Worm (Caenorhabditis elegans) whole organism, L3 larva: ENCODE measurements around the gene eng-1.

Experiments used
- ZK546.5 ChIP-seq: sonication (generic microtip); optimal IDR thresholded peaks from 2 replicates; lab custom pipeline; 2017; ENCODE audit warnings: missing biosample characterization, missing genetic modification characterization
- ama-1 ChIP-seq: fragments of 150-350 bp; optimal IDR thresholded peaks from 2 replicates; lab custom pipeline; 2018
- fkh-10 ChIP-seq: sonication (generic microtip); optimal IDR thresholded peaks from 2 replicates; lab custom pipeline; 2017; ENCODE audit warnings: missing biosample characterization, missing genetic modification reagents, missing genetic modification characterization
- fkh-2 ChIP-seq: fragments of 150-350 bp; optimal IDR thresholded peaks from 2 replicates; lab custom pipeline; 2014; ENCODE audit warnings: missing biosample characterization, missing genetic modification reagents, missing genetic modification characterization
- fos-1 ChIP-seq: fragments of 150-350 bp; optimal IDR thresholded peaks from 2 replicates; lab custom pipeline; 2014; ENCODE audit warnings: missing biosample characterization, missing genetic modification characterization
- hmg-11 ChIP-seq: sonication (generic microtip); optimal IDR thresholded peaks from 2 replicates; lab custom pipeline; 2016; ENCODE audit warnings: missing genetic modification characterization, missing compliant biosample characterization
- lin-39 ChIP-seq: fragments of 150-350 bp; optimal IDR thresholded peaks from 2 replicates; lab custom pipeline; 2018; ENCODE audit warnings: missing biosample characterization, missing genetic modification reagents, missing genetic modification characterization
- nhr-11 ChIP-seq: fragments of 150-350 bp; optimal IDR thresholded peaks from 2 replicates; lab custom pipeline; 2014; ENCODE audit warnings: missing biosample characterization, missing genetic modification characterization
- nhr-12 ChIP-seq: fragments of 150-350 bp; optimal IDR thresholded peaks from 2 replicates; lab custom pipeline; 2014; ENCODE audit warnings: missing biosample characterization, missing genetic modification characterization
- nhr-43 ChIP-seq: sonication (generic microtip); optimal IDR thresholded peaks from 2 replicates; lab custom pipeline; 2016; ENCODE audit warnings: mild to moderate bottlenecking, missing genetic modification characterization, missing compliant biosample characterization; ENCODE audit not compliant: poor library complexity, severe bottlenecking
- pqm-1 ChIP-seq: fragments of 150-350 bp; optimal IDR thresholded peaks from 2 replicates; lab custom pipeline; 2017; ENCODE audit warnings: missing biosample characterization, missing genetic modification characterization, inconsistent platforms
- snpc-4 ChIP-seq: fragments of 150-350 bp; optimal IDR thresholded peaks from 2 replicates; lab custom pipeline; 2014; ENCODE audit warnings: missing biosample characterization, missing genetic modification characterization
- unc-62 ChIP-seq: fragments of 150-350 bp; sonication (generic microtip); optimal IDR thresholded peaks from 4 replicates; lab custom pipeline; 2014; ENCODE audit warnings: missing biosample characterization, missing genetic modification reagents, missing genetic modification characterization

- TF ChIP-seq nhr-11 (tag; lab: Kevin White, UChicago), result no peak
- TF ChIP-seq hmg-11 (tag; lab: Kevin White, UChicago), result no peak
- no peak for TF ChIP-seq pqm-1 (tag; lab: Kevin White, UChicago)
- TF ChIP-seq ama-1 (lab: Kevin White, UChicago), result peak; percentile 50
- TF ChIP-seq nhr-12 (tag; lab: Kevin White, UChicago), result no peak
- TF ChIP-seq fkh-10, result no peak
- TF ChIP-seq unc-62 (GFP tag; lab: Kevin White, UChicago), result no peak
- TF ChIP-seq fos-1 (tag; lab: Kevin White, UChicago), result no peak
- no peak for TF ChIP-seq nhr-43
- no peak for TF ChIP-seq ZK546.5
- no peak for TF ChIP-seq fkh-2 (tag; lab: Kevin White, UChicago)
- TF ChIP-seq lin-39 (tag; lab: Kevin White, UChicago), result no peak
- TF ChIP-seq snpc-4, result no peak
Observed at ce11 chrIII:5840815-5841573, 27.3 kb downstream of the eng-1 start.
